Fruit fly (Drosophila melanogaster) whole organism, embryonic: ENCODE data around the gene CG42814.

ENCODE experiments used
- Atf6 ChIP-seq: fragments of 200-800 bp; sonication (Bioruptor generic); IDR thresholded peaks from 2 replicates; pipeline ENCODE4 v1.3.6; 2022; ENCODE audit warnings: missing biosample characterization, missing genetic modification characterization
- CG10274 ChIP-seq: fragments of 200-800 bp; sonication (Bioruptor generic); optimal IDR thresholded peaks from 3 replicates; lab custom pipeline; 2017; ENCODE audit warnings: missing biosample characterization, mild to moderate bottlenecking, missing genetic modification characterization
- CG10366 ChIP-seq: fragments of 200-800 bp; sonication (Bioruptor generic); IDR thresholded peaks from 2 replicates; pipeline ENCODE4 v1.3.6; 2022; ENCODE audit warnings: missing biosample characterization, missing genetic modification characterization
- CG10543 ChIP-seq: fragments of 200-800 bp; sonication (Bioruptor generic); optimal IDR thresholded peaks from 3 replicates; lab custom pipeline; 2017; ENCODE audit warnings: missing biosample characterization, mild to moderate bottlenecking, missing genetic modification characterization, moderate library complexity
- CG13287 ChIP-seq: fragments of 200-800 bp; sonication (Bioruptor generic); IDR thresholded peaks from 2 replicates; pipeline ENCODE4 v1.3.6; 2022; ENCODE audit warnings: missing biosample characterization, missing genetic modification characterization; ENCODE audit not compliant: partially characterized antibody
- CG14860 ChIP-seq: fragments of 200-800 bp; sonication (Bioruptor generic); IDR thresholded peaks from 3 replicates; pipeline ENCODE4 v1.3.6; 2022; ENCODE audit warnings: missing biosample characterization, missing genetic modification characterization; ENCODE audit not compliant: partially characterized antibody
- CG14965 ChIP-seq: fragments of 200-800 bp; sonication (Bioruptor generic); optimal IDR thresholded peaks from 2 replicates; lab custom pipeline; 2016; ENCODE audit warnings: missing biosample characterization, missing genetic modification characterization, borderline replicate concordance
- CG15269 ChIP-seq: fragments of 200-800 bp; sonication (Bioruptor generic); optimal IDR thresholded peaks from 2 replicates; lab custom pipeline; 2018; ENCODE audit warnings: missing biosample characterization, mild to moderate bottlenecking, missing genetic modification characterization, moderate library complexity
- CG1603 ChIP-seq: fragments of 200-800 bp; sonication (Bioruptor generic); optimal IDR thresholded peaks from 2 replicates; lab custom pipeline; 2019; ENCODE audit warnings: missing biosample characterization, mild to moderate bottlenecking, missing genetic modification characterization, moderate library complexity
- CG1647 ChIP-seq: fragments of 200-800 bp; sonication (Bioruptor generic); optimal IDR thresholded peaks from 3 replicates; lab custom pipeline; 2016; ENCODE audit warnings: missing biosample characterization, missing genetic modification characterization
- CG16813 ChIP-seq: fragments of 200-800 bp; sonication (Bioruptor generic); IDR thresholded peaks from 3 replicates; pipeline ENCODE4 v1.3.6; 2022; ENCODE audit warnings: missing biosample characterization, missing genetic modification characterization; ENCODE audit not compliant: partially characterized antibody
- CG16815 ChIP-seq: fragments of 200-800 bp; sonication (Bioruptor generic); optimal IDR thresholded peaks from 3 replicates; lab custom pipeline; 2017; ENCODE audit warnings: missing biosample characterization, mild to moderate bottlenecking, missing genetic modification characterization
- CG17612 ChIP-seq: fragments of 200-800 bp; sonication (Bioruptor generic); IDR thresholded peaks from 2 replicates; pipeline ENCODE4 v1.3.6; 2022; ENCODE audit warnings: missing biosample characterization, missing genetic modification characterization
- CG2202 ChIP-seq: fragments of 200-800 bp; sonication (Bioruptor generic); optimal IDR thresholded peaks from 2 replicates; lab custom pipeline; 2018; ENCODE audit warnings: missing biosample characterization, mild to moderate bottlenecking, missing genetic modification characterization
- CG3847 ChIP-seq: fragments of 200-800 bp; sonication (Bioruptor generic); IDR thresholded peaks from 2 replicates; pipeline ENCODE4 v1.3.6; 2022; ENCODE audit warnings: missing biosample characterization, missing genetic modification characterization
- CG3995 ChIP-seq: fragments of 200-800 bp; sonication (Bioruptor generic); optimal IDR thresholded peaks from 3 replicates; lab custom pipeline; 2016; ENCODE audit warnings: missing biosample characterization, missing genetic modification characterization
- CG4282 ChIP-seq: fragments of 200-800 bp; sonication (Bioruptor generic); optimal IDR thresholded peaks from 2 replicates; lab custom pipeline; 2016; ENCODE audit warnings: missing biosample characterization, missing genetic modification characterization
- CG6689 ChIP-seq: fragments of 200-800 bp; sonication (Bioruptor generic); IDR thresholded peaks from 2 replicates; pipeline ENCODE4 v1.3.6; 2022; ENCODE audit warnings: missing biosample characterization, missing genetic modification characterization
- CG6765 ChIP-seq: fragments of 200-800 bp; sonication (Bioruptor generic); optimal IDR thresholded peaks from 3 replicates; lab custom pipeline; 2017; ENCODE audit warnings: missing biosample characterization, mild to moderate bottlenecking, missing genetic modification characterization
- CG6854 ChIP-seq: fragments of 200-800 bp; sonication (Bioruptor generic); optimal IDR thresholded peaks from 3 replicates; lab custom pipeline; 2017; ENCODE audit warnings: missing biosample characterization, mild to moderate bottlenecking, missing genetic modification characterization
- CG7357 ChIP-seq: fragments of 200-800 bp; sonication (Bioruptor generic); IDR thresholded peaks from 3 replicates; pipeline ENCODE4 v1.3.6; 2022; ENCODE audit warnings: missing biosample characterization, missing genetic modification characterization
- CG8359 ChIP-seq: fragments of 200-800 bp; sonication (Bioruptor generic); optimal IDR thresholded peaks from 2 replicates; lab custom pipeline; 2017; ENCODE audit warnings: missing biosample characterization, mild to moderate bottlenecking, missing genetic modification characterization, borderline replicate concordance
- CG8944 ChIP-seq: fragments of 200-800 bp; sonication (Bioruptor generic); optimal IDR thresholded peaks from 3 replicates; lab custom pipeline; 2016; ENCODE audit warnings: missing biosample characterization, missing genetic modification characterization
- Ets97D ChIP-seq: fragments of 200-800 bp; sonication (Bioruptor generic); optimal IDR thresholded peaks from 3 replicates; lab custom pipeline; 2016; ENCODE audit warnings: missing biosample characterization, missing genetic modification characterization
- Hand ChIP-seq: fragments of 200-800 bp; sonication (Bioruptor generic); optimal IDR thresholded peaks from 2 replicates; lab custom pipeline; 2017; ENCODE audit warnings: mild to moderate bottlenecking, missing biosample characterization, missing genetic modification reagents, missing genetic modification characterization
- Lhr ChIP-seq: fragments of 200-800 bp; sonication (Bioruptor generic); optimal IDR thresholded peaks from 3 replicates; lab custom pipeline; 2017; ENCODE audit warnings: mild to moderate bottlenecking, missing biosample characterization, missing genetic modification reagents, missing genetic modification characterization
- Oli ChIP-seq: fragments of 200-800 bp; sonication (Bioruptor generic); optimal IDR thresholded peaks from 2 replicates; lab custom pipeline; 2018; ENCODE audit warnings: missing biosample characterization, mild to moderate bottlenecking, missing genetic modification characterization, moderate library complexity
- Sry-δ ChIP-seq: fragments of 200-800 bp; sonication (Bioruptor generic); optimal IDR thresholded peaks from 2 replicates; lab custom pipeline; 2016; ENCODE audit warnings: missing biosample characterization, missing genetic modification characterization
- Stat92E ChIP-seq, 3 experiments: fragments of >200 bp in 2 of 3; fragments of 200-800 bp in 1 of 3; sonication (Bioruptor generic) in 1 of 3; optimal IDR thresholded peaks; 2 replicates each; lab custom pipeline; 2017 to 2019; ENCODE audit warnings: missing biosample characterization in 3 of 3, missing genetic modification characterization in 3 of 3, mild to moderate bottlenecking in 1 of 3, moderate library complexity in 1 of 3
- ci ChIP-seq: fragments of 200-800 bp; sonication (Bioruptor generic); IDR thresholded peaks from 3 replicates; pipeline ENCODE4 v1.3.6; 2022; ENCODE audit warnings: missing biosample characterization, missing genetic modification characterization
- corto ChIP-seq: fragments of 200-800 bp; sonication (Bioruptor generic); optimal IDR thresholded peaks from 2 replicates; lab custom pipeline; 2016; ENCODE audit warnings: missing biosample characterization, mild to moderate bottlenecking, missing genetic modification characterization, moderate library complexity
- crc ChIP-seq: fragments of 200-800 bp; sonication (Bioruptor generic); optimal IDR thresholded peaks from 2 replicates; lab custom pipeline; 2016; ENCODE audit warnings: missing biosample characterization, missing genetic modification characterization
- disco-r ChIP-seq: fragments of 200-800 bp; sonication (Bioruptor generic); optimal IDR thresholded peaks from 2 replicates; lab custom pipeline; 2016; ENCODE audit warnings: missing biosample characterization, missing genetic modification characterization
- gro ChIP-seq: fragments of 200-800 bp; sonication (Bioruptor generic); optimal IDR thresholded peaks from 2 replicates; lab custom pipeline; 2016; ENCODE audit warnings: missing biosample characterization, missing genetic modification characterization
- h ChIP-seq: fragments of >200 bp; optimal IDR thresholded peaks from 2 replicates; lab custom pipeline; 2017
- hbn ChIP-seq: fragments of 200-800 bp; sonication (Bioruptor generic); IDR thresholded peaks from 2 replicates; pipeline ENCODE4 v1.3.6; 2022; ENCODE audit warnings: missing biosample characterization, missing genetic modification characterization; ENCODE audit not compliant: partially characterized antibody
- insv ChIP-seq, 2 experiments: fragments of 200-800 bp; sonication (Bioruptor generic); optimal IDR thresholded peaks; 3 replicates each; lab custom pipeline; 2016 to 2018; ENCODE audit warnings: missing biosample characterization in 2 of 2, missing genetic modification characterization in 2 of 2
- inv ChIP-seq: fragments of 200-800 bp; sonication (Bioruptor generic); IDR thresholded peaks from 2 replicates; pipeline ENCODE4 v1.3.6; 2022; ENCODE audit warnings: missing biosample characterization, missing genetic modification characterization; ENCODE audit not compliant: partially characterized antibody
- odd ChIP-seq: fragments of 200-800 bp; sonication (Bioruptor generic); optimal IDR thresholded peaks from 2 replicates; lab custom pipeline; 2017; ENCODE audit warnings: missing biosample characterization, mild to moderate bottlenecking, missing genetic modification characterization
- org-1 ChIP-seq: fragments of 200-800 bp; sonication (Bioruptor generic); optimal IDR thresholded peaks from 2 replicates; lab custom pipeline; 2017; ENCODE audit warnings: missing biosample characterization, missing genetic modification characterization
- pnt ChIP-seq: fragments of 200-800 bp; sonication (Bioruptor generic); optimal IDR thresholded peaks from 3 replicates; lab custom pipeline; 2016; ENCODE audit warnings: missing biosample characterization, missing genetic modification characterization
- ranshi ChIP-seq: fragments of 200-800 bp; sonication (Bioruptor generic); IDR thresholded peaks from 2 replicates; pipeline ENCODE4 v1.3.6; 2022; ENCODE audit warnings: missing biosample characterization, missing genetic modification characterization
- rib ChIP-seq: fragments of 200-800 bp; sonication (Bioruptor generic); IDR thresholded peaks from 2 replicates; pipeline ENCODE4 v1.3.6; 2022; ENCODE audit warnings: missing biosample characterization, missing genetic modification characterization
- sug ChIP-seq: fragments of 200-800 bp; optimal IDR thresholded peaks from 2 replicates; lab custom pipeline; 2019; ENCODE audit warnings: missing biosample characterization, mild to moderate bottlenecking, missing genetic modification characterization, moderate library complexity
- tna ChIP-seq: fragments of 200-800 bp; sonication (Bioruptor generic); IDR thresholded peaks from 2 replicates; pipeline ENCODE4 v1.3.6; 2022; ENCODE audit warnings: missing biosample characterization, missing genetic modification characterization; ENCODE audit not compliant: partially characterized antibody
- trem ChIP-seq: fragments of 200-800 bp; optimal IDR thresholded peaks from 3 replicates; lab custom pipeline; 2019; ENCODE audit warnings: missing biosample characterization, mild to moderate bottlenecking, missing genetic modification characterization, moderate library complexity
- trh ChIP-seq: fragments of 200-800 bp; sonication (Bioruptor generic); optimal IDR thresholded peaks from 2 replicates; lab custom pipeline; 2016; ENCODE audit warnings: missing biosample characterization, missing genetic modification characterization
- z ChIP-seq: fragments of 200-800 bp; sonication (Bioruptor generic); IDR thresholded peaks from 3 replicates; pipeline ENCODE4 v1.3.6; 2022; ENCODE audit warnings: missing biosample characterization, missing genetic modification characterization
- zf30C ChIP-seq: fragments of 200-800 bp; sonication (Bioruptor generic); optimal IDR thresholded peaks from 3 replicates; lab custom pipeline; 2018; ENCODE audit warnings: missing biosample characterization, mild to moderate bottlenecking, missing genetic modification characterization

CG42814 gene

DNA sequence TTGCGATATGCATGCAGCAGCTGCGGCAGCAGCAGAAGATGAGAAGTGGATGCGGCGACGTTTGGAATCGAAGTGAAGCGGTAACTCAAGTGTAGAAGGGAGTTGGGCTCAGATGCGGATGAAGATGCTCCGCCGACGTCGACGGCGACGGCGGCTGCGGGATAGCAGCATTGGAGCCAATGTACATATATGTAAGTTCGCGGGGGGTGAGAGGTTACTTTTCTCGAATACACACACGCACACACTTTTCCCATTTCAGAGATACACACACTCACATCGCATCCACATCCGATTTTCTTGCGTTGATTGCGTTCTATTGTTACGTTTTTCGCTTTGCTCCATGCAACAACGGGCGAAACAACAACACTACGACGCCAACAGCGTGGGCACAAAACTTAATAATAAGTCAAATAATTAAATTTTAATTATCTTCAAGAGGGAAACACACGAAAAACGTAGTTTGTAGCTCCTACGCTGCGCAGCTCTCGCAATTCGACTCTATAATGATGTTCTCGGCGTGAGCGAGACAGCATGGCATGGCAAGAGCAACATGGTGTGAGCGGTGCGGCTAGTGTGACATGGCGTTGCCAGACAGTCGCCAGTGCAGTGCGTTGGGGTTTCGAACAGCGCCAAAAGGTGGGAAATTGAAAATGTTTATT lies 15.6 kb upstream of the CG42814 start, which contains the start of gene CG18766 (continued):
- TF ChIP-seq Oli (tag; lab: Kevin White, UChicago) (no peak), org-1 (no peak), CG6854 (peak; percentile 11), trem (tag; lab: Kevin White, UChicago) (peak; percentile 47), CG10543 (GFP tag; lab: Kevin White, UChicago) (peak; percentile 55), rib (GFP tag; lab: Robert Waterston, UW) (no peak), CG1603 (tag; lab: Kevin White, UChicago) (peak; percentile 79), zf30C (no peak), CG7357 (GFP tag; lab: Robert Waterston, UW) (no peak), gro (peak; percentile 56), CG8944 (peak; percentile 2), pnt (GFP tag; lab: Kevin White, UChicago) (peak; percentile 3), CG3847 (peak; percentile 69), trh (GFP tag; lab: Kevin White, UChicago) (no peak), CG4282 (GFP tag; lab: Kevin White, UChicago) (no peak), Sry-δ (GFP tag; lab: Kevin White, UChicago) (peak; percentile 56), Hand (GFP tag; lab: Kevin White, UChicago) (no peak), ci (GFP tag; lab: Robert Waterston, UW) (no peak), insv (GFP tag; optimal IDR thresholded peaks at IDR 0.05; lab: Kevin White, UChicago) (no peak), CG6765 (GFP tag; lab: Kevin White, UChicago) (no peak), odd (GFP tag; lab: Kevin White, UChicago) (no peak), ranshi (GFP tag; lab: Robert Waterston, UW) (no peak), CG1647 (GFP tag; lab: Kevin White, UChicago) (no peak), Ets97D (peak; percentile 61), Lhr (peak; percentile 38), CG16815 (GFP tag; lab: Kevin White, UChicago) (no peak), Stat92E (GFP tag; optimal IDR thresholded peaks at IDR 0.05; lab: Kevin White, UChicago) (peak in 1 of 3 experiments; percentile 32), CG15269 (peak; percentile 12), CG6689 (no peak), CG8359 (GFP tag; lab: Kevin White, UChicago) (no peak), CG3995 (peak; percentile 31), CG2202 (tag; lab: Kevin White, UChicago) (no peak), CG14965 (GFP tag; lab: Kevin White, UChicago) (no peak), CG13287 (GFP tag; lab: Robert Waterston, UW) (peak; percentile 47; the same call in 1 of the 2 replicates), h (lab: Kevin White, UChicago) (no peak), disco-r (GFP tag; lab: Kevin White, UChicago) (no peak), crc (no peak), CG10274 (GFP tag; lab: Kevin White, UChicago) (no peak), sug (tag; lab: Kevin White, UChicago) (peak; percentile 99), corto (GFP tag; lab: Kevin White, UChicago) (peak; percentile 20), z (GFP tag; lab: Robert Waterston, UW) (no peak), CG14860 (GFP tag; lab: Robert Waterston, UW) (no peak), CG17612 (GFP tag; lab: Robert Waterston, UW) (no peak), Atf6 (peak; percentile 27; the same call in 1 of the 2 replicates), inv (GFP tag; lab: Robert Waterston, UW) (no peak), hbn (GFP tag; lab: Robert Waterston, UW) (no peak), tna (GFP tag; lab: Robert Waterston, UW) (no peak), CG10366 (GFP tag; lab: Robert Waterston, UW) (no peak), CG16813 (GFP tag; lab: Robert Waterston, UW) (0 out of 3 replicates have a peak, but pooled peaks have one; percentile 21)
